Fruit fly (Drosophila melanogaster) whole organism, embryonic: ENCODE measurements around the gene CG11178.

Experiments used
- CG32772 ChIP-seq: fragments of 200-800 bp; sonication (Bioruptor generic); IDR thresholded peaks from 2 replicates; pipeline ENCODE4 v1.3.6; 2022; ENCODE audit warnings: missing biosample characterization, missing genetic modification characterization
- Fer2 ChIP-seq: fragments of 200-800 bp; sonication (Bioruptor generic); optimal IDR thresholded peaks from 2 replicates; lab custom pipeline; 2018; ENCODE audit warnings: missing biosample characterization, mild to moderate bottlenecking, missing genetic modification characterization, moderate library complexity
- Sin3A ChIP-seq: fragments of >200 bp; optimal IDR thresholded peaks from 2 replicates; lab custom pipeline; 2018
- disco-r ChIP-seq: fragments of 200-800 bp; sonication (Bioruptor generic); optimal IDR thresholded peaks from 2 replicates; lab custom pipeline; 2016; ENCODE audit warnings: missing biosample characterization, missing genetic modification characterization
- pan ChIP-seq, 4 experiments: fragments of >200 bp in 3 of 4; fragments of 200-800 bp in 1 of 4; sonication (Bioruptor generic) in 1 of 4; optimal IDR thresholded peaks in 3 of 4; IDR thresholded peaks in 1 of 4; 2 replicates each; pipeline versions ENCODE4 v1.3.6 to Lab custom; 2017 to 2022; ENCODE audit warnings: missing biosample characterization in 2 of 4, missing genetic modification characterization in 2 of 4, mixed read lengths in 1 of 4
- sd ChIP-seq: fragments of 200-800 bp; sonication (Bioruptor generic); optimal IDR thresholded peaks from 3 replicates; lab custom pipeline; 2018; ENCODE audit warnings: missing biosample characterization, mild to moderate bottlenecking, missing genetic modification characterization, moderate library complexity

dm6 chrX:13611884-13612283 is 6.4 kb downstream of the CG11178 start, which contains the start of the genes Ndc80 and BthD:
- TF ChIP-seq pan (optimal IDR thresholded peaks at IDR 0.05; lab: Kevin White, UChicago) (no peak), pan (GFP tag; optimal IDR thresholded peaks at IDR 0.05 in 1 of 2, IDR thresholded peaks at IDR 0.05 in 1 of 2) (no peak), Sin3A (lab: Kevin White, UChicago) (peak; percentile 49), CG32772 (GFP tag; lab: Robert Waterston, UW) (no peak), Fer2 (tag; lab: Kevin White, UChicago) (no peak), disco-r (GFP tag; lab: Kevin White, UChicago) (no peak), sd (tag; lab: Kevin White, UChicago) (no peak)
